Worm (Caenorhabditis elegans) whole organism, L4 larva: ENCODE results near the gene msp-63.

Experiments
- F37D6.2 ChIP-seq: sonication (generic microtip); optimal IDR thresholded peaks from 2 replicates; lab custom pipeline; 2016; ENCODE audit warnings: mild to moderate bottlenecking, missing genetic modification characterization, missing compliant biosample characterization
- F44E2.7 ChIP-seq: fragments of 200-800 bp; sonication (Bioruptor generic); IDR thresholded peaks from 2 replicates; pipeline ENCODE4 v2.1.2; 2022; ENCODE audit warnings: missing genetic modification characterization, missing compliant biosample characterization
- R02D3.7 ChIP-seq: fragments of 150-350 bp; sonication (generic microtip); optimal IDR thresholded peaks from 3 replicates; lab custom pipeline; 2014; ENCODE audit warnings: missing biosample characterization, missing genetic modification characterization
- T20F7.1 ChIP-seq: fragments of 200-800 bp; sonication (Bioruptor generic); optimal IDR thresholded peaks from 2 replicates; lab custom pipeline; 2018; ENCODE audit warnings: mild to moderate bottlenecking, missing genetic modification characterization, missing compliant biosample characterization
- Y105C5A.15 ChIP-seq: fragments of 200-800 bp; sonication (Bioruptor generic); IDR thresholded peaks from 2 replicates; pipeline ENCODE4 v1.3.6; 2022; ENCODE audit warnings: missing genetic modification characterization, missing compliant biosample characterization
- Y75B8A.6 ChIP-seq: fragments of 200-800 bp; sonication (Bioruptor generic); IDR thresholded peaks from 2 replicates; pipeline ENCODE4 v1.3.6; 2022; ENCODE audit warnings: missing genetic modification reagents, missing genetic modification characterization, missing compliant biosample characterization
- ZK546.5 ChIP-seq, 2 experiments: sonication (generic microtip); optimal IDR thresholded peaks; 2 replicates each; lab custom pipeline; 2017; ENCODE audit warnings: missing biosample characterization in 2 of 2, missing genetic modification characterization in 2 of 2
- aha-1 ChIP-seq: fragments of 150-350 bp; peaks from one replicate; lab custom pipeline; 2014; ENCODE audit warnings: missing biosample characterization, missing genetic modification characterization
- ama-1 ChIP-seq: fragments of 150-350 bp; optimal IDR thresholded peaks from 2 replicates; lab custom pipeline; 2014; ENCODE audit warnings: inconsistent platforms, mixed read lengths
- ceh-32 ChIP-seq: sonication (generic microtip); optimal IDR thresholded peaks from 2 replicates; lab custom pipeline; 2016; ENCODE audit warnings: mild to moderate bottlenecking, missing genetic modification characterization, missing compliant biosample characterization; ENCODE audit not compliant: poor library complexity
- ceh-44 ChIP-seq: fragments of 200-800 bp; sonication (Bioruptor generic); IDR thresholded peaks from 2 replicates; pipeline ENCODE4 v1.3.6; 2022; ENCODE audit warnings: missing genetic modification reagents, missing genetic modification characterization, missing compliant biosample characterization
- daf-16 ChIP-seq, 3 experiments: sonication (generic microtip); optimal IDR thresholded peaks; 2 replicates each; lab custom pipeline; 2016 to 2017; ENCODE audit warnings: missing genetic modification characterization in 3 of 3, missing genetic modification reagents in 3 of 3, mild to moderate bottlenecking in 2 of 3, missing compliant biosample characterization in 2 of 3, missing biosample characterization in 1 of 3, moderate library complexity in 1 of 3
- daf-8 ChIP-seq: fragments of 200-800 bp; sonication (Bioruptor generic); IDR thresholded peaks from 2 replicates; pipeline ENCODE4 v1.3.6; 2022; ENCODE audit warnings: missing genetic modification characterization, missing compliant biosample characterization
- dmd-9 ChIP-seq: fragments of 200-800 bp; sonication (Bioruptor generic); IDR thresholded peaks from 2 replicates; pipeline ENCODE4 v1.3.6; 2022; ENCODE audit warnings: missing genetic modification reagents, missing genetic modification characterization, missing compliant biosample characterization
- dpl-1 ChIP-seq: fragments of 150-350 bp; optimal IDR thresholded peaks from 2 replicates; lab custom pipeline; 2014; ENCODE audit warnings: missing biosample characterization, missing genetic modification reagents, missing genetic modification characterization
- egl-27 ChIP-seq: sonication (generic microtip); optimal IDR thresholded peaks from 3 replicates; lab custom pipeline; 2017; ENCODE audit warnings: missing biosample characterization, missing genetic modification reagents, missing genetic modification characterization
- egl-43 ChIP-seq: fragments of 200-800 bp; sonication (Bioruptor generic); IDR thresholded peaks from 2 replicates; pipeline ENCODE4 v1.3.6; 2022; ENCODE audit warnings: missing genetic modification reagents, missing genetic modification characterization, missing compliant biosample characterization
- fkh-10 ChIP-seq: fragments of 150-350 bp; optimal IDR thresholded peaks from 2 replicates; lab custom pipeline; 2014; ENCODE audit warnings: missing biosample characterization, missing genetic modification reagents, missing genetic modification characterization
- gei-8 ChIP-seq: fragments of 200-800 bp; sonication (Bioruptor generic); optimal IDR thresholded peaks from 2 replicates; lab custom pipeline; 2018; ENCODE audit warnings: mild to moderate bottlenecking, missing genetic modification characterization, missing compliant biosample characterization
- hlh-11 ChIP-seq: fragments of 200-800 bp; sonication (Bioruptor generic); optimal IDR thresholded peaks from 2 replicates; lab custom pipeline; 2018; ENCODE audit warnings: mild to moderate bottlenecking, missing genetic modification characterization, missing compliant biosample characterization
- hmg-1.1 ChIP-seq: fragments of 200-800 bp; sonication (Bioruptor generic); IDR thresholded peaks from 2 replicates; pipeline ENCODE4 v1.3.6; 2022; ENCODE audit warnings: missing genetic modification reagents, missing genetic modification characterization, missing compliant biosample characterization
- lin-1 ChIP-seq: fragments of 200-800 bp; sonication (Bioruptor generic); IDR thresholded peaks from 2 replicates; pipeline ENCODE4 v1.3.6; 2022; ENCODE audit warnings: missing genetic modification reagents, missing genetic modification characterization, missing compliant biosample characterization
- lin-39 ChIP-seq: fragments of 150-350 bp; optimal IDR thresholded peaks from 2 replicates; lab custom pipeline; 2014; ENCODE audit warnings: missing biosample characterization, missing genetic modification reagents, missing genetic modification characterization
- lir-3 ChIP-seq: sonication (generic microtip); optimal IDR thresholded peaks from 2 replicates; lab custom pipeline; 2016; ENCODE audit warnings: mild to moderate bottlenecking, missing genetic modification characterization, missing compliant biosample characterization
- lsy-2 ChIP-seq, 2 experiments: fragments of 150-350 bp in 1 of 2; sonication (generic microtip) in 1 of 2; optimal IDR thresholded peaks; 2 replicates each; lab custom pipeline; 2014 to 2017; ENCODE audit warnings: missing biosample characterization in 2 of 2, missing genetic modification characterization in 2 of 2
- mdl-1 ChIP-seq, 2 experiments: fragments of 150-350 bp in 1 of 2; sonication (generic microtip) in 1 of 2; optimal IDR thresholded peaks; 2 replicates each; lab custom pipeline; 2014 to 2017; ENCODE audit warnings: missing biosample characterization in 2 of 2, missing genetic modification characterization in 2 of 2
- mes-2 ChIP-seq: sonication (generic microtip); optimal IDR thresholded peaks from 2 replicates; lab custom pipeline; 2016; ENCODE audit warnings: missing genotype, mild to moderate bottlenecking, missing genetic modification characterization, missing compliant biosample characterization; ENCODE audit not compliant: poor library complexity, severe bottlenecking
- mxl-2 ChIP-seq: fragments of 200-800 bp; sonication (Bioruptor generic); conservative IDR thresholded peaks from 2 replicates; pipeline ENCODE4 v1.3.6; 2022; ENCODE audit warnings: missing genetic modification reagents, missing genetic modification characterization, missing compliant biosample characterization
- nhr-10 ChIP-seq: fragments of 150-350 bp; optimal IDR thresholded peaks from 2 replicates; lab custom pipeline; 2014; ENCODE audit warnings: missing biosample characterization, missing genetic modification characterization
- nhr-11 ChIP-seq: fragments of 150-350 bp; optimal IDR thresholded peaks from 2 replicates; lab custom pipeline; 2014; ENCODE audit warnings: missing biosample characterization, missing genetic modification characterization
- nhr-41 ChIP-seq: fragments of 200-800 bp; sonication (Bioruptor generic); IDR thresholded peaks from 2 replicates; pipeline ENCODE4 v1.3.6; 2022; ENCODE audit warnings: missing genetic modification reagents, missing genetic modification characterization, missing compliant biosample characterization
- php-3 ChIP-seq: fragments of 200-800 bp; sonication (Bioruptor generic); IDR thresholded peaks from 2 replicates; pipeline ENCODE4 v1.3.6; 2022; ENCODE audit warnings: missing genetic modification reagents, missing genetic modification characterization, missing compliant biosample characterization
- pqm-1 ChIP-seq: sonication (generic microtip); optimal IDR thresholded peaks from 2 replicates; lab custom pipeline; 2017; ENCODE audit warnings: missing biosample characterization, missing genetic modification characterization
- unc-130 ChIP-seq: sonication (generic microtip); optimal IDR thresholded peaks from 2 replicates; lab custom pipeline; 2016; ENCODE audit warnings: missing genetic modification reagents, missing genetic modification characterization, missing compliant biosample characterization
- unc-62 ChIP-seq, 3 experiments: fragments of 150-350 bp in 1 of 3; sonication (generic microtip); optimal IDR thresholded peaks in 2 of 3; peaks in 1 of 3; 1 replicate in 1 of 3; 2 replicates in 2 of 3; lab custom pipeline; 2014 to 2017; ENCODE audit warnings: missing biosample characterization in 3 of 3, missing genetic modification characterization in 3 of 3, missing genetic modification reagents in 3 of 3, missing genotype in 1 of 3
- vab-7 ChIP-seq: fragments of 200-800 bp; sonication (Bioruptor generic); IDR thresholded peaks from 2 replicates; pipeline ENCODE4 v1.3.6; 2022; ENCODE audit warnings: missing genetic modification reagents, missing genetic modification characterization, missing compliant biosample characterization
- zfp-3 ChIP-seq: fragments of 200-800 bp; sonication (Bioruptor generic); conservative IDR thresholded peaks from 2 replicates; pipeline ENCODE4 v1.3.6; 2022; ENCODE audit warnings: missing genetic modification reagents, missing genetic modification characterization, missing compliant biosample characterization
- zip-11 ChIP-seq: fragments of 200-800 bp; sonication (Bioruptor generic); IDR thresholded peaks from 2 replicates; pipeline ENCODE4 v1.3.6; 2022; ENCODE audit warnings: missing genetic modification characterization, missing compliant biosample characterization
- ztf-7 ChIP-seq: fragments of 150-350 bp; optimal IDR thresholded peaks from 2 replicates; lab custom pipeline; 2014; ENCODE audit warnings: missing biosample characterization, missing genetic modification characterization

The msp-63 gene

DNA sequence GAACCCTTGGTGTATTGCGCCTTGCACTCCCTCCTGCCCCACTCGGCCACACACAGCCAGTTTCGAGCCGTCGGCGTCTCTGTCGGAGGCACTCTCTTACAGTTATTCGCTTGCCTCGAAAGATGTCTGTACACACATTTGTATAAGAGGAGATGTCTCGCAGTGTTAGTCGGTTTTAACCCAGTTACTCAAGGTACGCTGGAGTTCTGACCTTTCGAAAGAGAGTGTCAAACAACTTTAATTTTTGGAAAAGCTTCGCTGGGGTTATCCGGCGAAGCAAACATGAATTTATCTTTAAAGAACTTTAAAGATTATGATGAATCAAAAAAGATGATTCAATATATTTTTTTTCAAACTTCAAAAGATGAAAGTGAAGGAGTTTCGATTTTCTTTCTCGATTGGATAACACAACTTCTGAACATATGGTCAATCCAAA, 47.5 kb upstream of the msp-63 start (continued):
- TF ChIP-seq dmd-9 (GFP tag; lab: Robert Waterston, UW) (peak; percentile 99), F37D6.2 (peak; percentile 97), hlh-11 (tag; lab: Kevin White, UChicago) (peak; percentile 99), T20F7.1 (peak; percentile 93), ZK546.5 (tag; optimal IDR thresholded peaks at IDR 0.05; lab: Kevin White, UChicago) (peak; percentile 58 to 72), ceh-32 (tag; lab: Kevin White, UChicago) (peak; percentile 91), ceh-44 (GFP tag; lab: Robert Waterston, UW) (peak; percentile 89; the same call in 1 of the 2 replicates), lir-3 (tag; lab: Kevin White, UChicago) (peak; percentile 87), mes-2 (peak; percentile 96), unc-130 (GFP tag; lab: Kevin White, UChicago) (peak; percentile 93), vab-7 (GFP tag; lab: Robert Waterston, UW) (peak; percentile 87), fkh-10 (peak; percentile 100), zip-11 (GFP tag; lab: Robert Waterston, UW) (0 out of 2 replicates have a peak, but pooled peaks have one; percentile 52), lin-1 (GFP tag; lab: Robert Waterston, UW) (peak; percentile 95), nhr-10 (tag; lab: Kevin White, UChicago) (peak; percentile 93), gei-8 (peak; percentile 94), mdl-1 (tag; optimal IDR thresholded peaks at IDR 0.05; lab: Kevin White, UChicago) (peak; percentile 94 to 95), hmg-1.1 (GFP tag; lab: Robert Waterston, UW) (peak; percentile 100), lin-39 (tag; lab: Kevin White, UChicago) (peak; percentile 85), mxl-2 (GFP tag; lab: Robert Waterston, UW) (peak; percentile 86)

DNA sequence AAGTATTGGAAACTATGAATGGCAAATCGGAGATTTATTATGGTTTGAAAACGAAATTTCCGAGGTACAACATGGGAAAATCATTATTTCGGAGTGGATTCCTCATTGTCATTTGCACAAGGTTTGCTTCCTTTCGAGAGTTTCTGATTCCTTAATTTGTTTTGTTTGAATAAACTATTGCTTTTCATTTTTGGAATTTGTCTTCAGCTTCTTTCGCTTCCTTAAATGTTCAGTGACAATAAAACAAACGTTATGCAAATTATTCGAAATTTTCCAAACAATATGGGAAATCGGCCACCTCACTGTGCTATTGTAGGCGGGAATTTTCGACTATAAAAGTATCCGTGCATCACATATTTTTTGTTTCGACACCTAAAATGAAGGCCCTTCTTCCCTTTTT, 44.6 kb upstream of the msp-63 start, which contains the start of gene nep-25:
TSS of gene nep-25 (plus strand) at position 375 of the 400 bp plus-strand sequence.
- peak; percentile 46 for TF ChIP-seq aha-1 (tag; lab: Kevin White, UChicago)
- TF ChIP-seq unc-62 (GFP tag; optimal IDR thresholded peaks at IDR 0.05 in 1 of 2; lab: Kevin White, UChicago) = peak in 1 of 2 experiments; percentile 90
- TF ChIP-seq unc-62 (tag; optimal IDR thresholded peaks at IDR 0.05; lab: Kevin White, UChicago) = no peak
- no peak for TF ChIP-seq hmg-1.1 (GFP tag; lab: Robert Waterston, UW)

DNA sequence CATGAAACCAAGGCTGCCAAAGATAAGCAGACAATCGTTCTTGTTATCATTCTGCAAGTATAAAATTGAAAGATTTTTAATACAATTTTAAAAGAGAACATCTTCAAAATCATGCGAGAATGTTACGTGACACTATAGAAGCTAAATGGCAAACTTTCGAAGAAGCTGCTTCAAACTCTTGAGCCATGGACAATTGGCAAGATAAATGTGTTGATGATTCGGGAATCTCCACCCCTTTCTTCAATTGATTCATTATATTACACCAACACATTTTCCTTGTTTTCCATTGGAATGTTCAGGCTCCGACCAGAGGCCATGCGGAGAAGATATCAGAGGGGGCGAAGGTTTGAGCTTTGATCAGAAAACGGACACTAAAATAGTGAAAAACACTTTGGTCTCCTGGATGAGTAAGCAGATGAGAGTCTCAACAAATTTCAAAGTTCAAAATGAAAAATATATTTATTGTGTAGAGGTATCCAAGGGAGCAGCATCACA, 43.9 kb upstream of the msp-63 start, which contains the start of gene lec-5:
TSS of gene lec-5 (minus strand) at position 51 of the 495 bp plus-strand sequence.
- TF ChIP-seq lin-1 (GFP tag; lab: Robert Waterston, UW) = no peak
- no peak for TF ChIP-seq daf-8
- TF ChIP-seq pqm-1 = no peak
- TF ChIP-seq Y105C5A.15 (GFP tag; lab: Robert Waterston, UW) = no peak
- TF ChIP-seq nhr-11 (tag; lab: Kevin White, UChicago) = peak; percentile 34
- no peak for TF ChIP-seq nhr-41 (GFP tag; lab: Robert Waterston, UW)
- TF ChIP-seq daf-16 (GFP tag; optimal IDR thresholded peaks at IDR 0.05; lab: Kevin White, UChicago) = peak in 1 of 2 experiments; percentile 94
- no peak for TF ChIP-seq daf-16 (tag; optimal IDR thresholded peaks at IDR 0.05; lab: Kevin White, UChicago)

DNA sequence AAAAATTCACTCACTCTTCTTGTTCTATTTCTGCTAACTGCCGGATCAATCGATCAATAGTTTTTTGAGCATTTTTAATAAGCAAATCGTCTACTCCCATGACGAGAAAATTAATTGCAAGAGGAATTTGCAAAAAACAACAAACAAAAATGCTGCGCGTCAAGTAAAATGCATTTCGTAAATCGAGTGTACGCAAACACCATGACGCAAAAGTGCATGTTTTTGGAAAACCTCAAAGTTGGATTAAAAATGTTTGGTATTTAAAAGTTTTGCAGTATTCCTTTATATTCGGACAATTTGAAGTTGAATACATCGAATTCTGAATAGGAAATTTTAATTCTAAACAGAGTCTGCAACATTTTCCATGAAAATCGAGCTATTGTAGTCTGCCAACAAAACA, 42.0 kb upstream of the msp-63 start, which contains the start of gene ZK1248.19:
TSS of gene ZK1248.19 (minus strand) at position 188 of the 400 bp plus-strand sequence.
- TF ChIP-seq zfp-3 (GFP tag; lab: Robert Waterston, UW) (no peak), daf-16 (GFP tag; optimal IDR thresholded peaks at IDR 0.05; lab: Kevin White, UChicago) (no peak), daf-16 (tag; optimal IDR thresholded peaks at IDR 0.05; lab: Kevin White, UChicago) (peak; percentile 24), php-3 (GFP tag; lab: Robert Waterston, UW) (no peak), mes-2 (peak; percentile 57), R02D3.7 (peak; percentile 88), ama-1 (lab: Kevin White, UChicago) (no peak), ztf-7 (no peak), egl-43 (GFP tag; lab: Robert Waterston, UW) (no peak), nhr-10 (tag; lab: Kevin White, UChicago) (no peak), dpl-1 (GFP tag; lab: Kevin White, UChicago) (peak; percentile 12), unc-62 (GFP tag; optimal IDR thresholded peaks at IDR 0.05 in 1 of 2; lab: Kevin White, UChicago) (no peak), unc-62 (tag; optimal IDR thresholded peaks at IDR 0.05; lab: Kevin White, UChicago) (no peak), Y75B8A.6 (GFP tag; lab: Robert Waterston, UW) (no peak), F44E2.7 (no peak), egl-27 (tag; lab: Kevin White, UChicago) (no peak), lsy-2 (tag; optimal IDR thresholded peaks at IDR 0.05; lab: Kevin White, UChicago) (peak in 1 of 2 experiments; percentile 54)
- TF ChIP-seq, all 104 proteins: peak for 5
